Worm (Caenorhabditis elegans): ENCODE measurements around the gene C41H7.9.

DNA sequence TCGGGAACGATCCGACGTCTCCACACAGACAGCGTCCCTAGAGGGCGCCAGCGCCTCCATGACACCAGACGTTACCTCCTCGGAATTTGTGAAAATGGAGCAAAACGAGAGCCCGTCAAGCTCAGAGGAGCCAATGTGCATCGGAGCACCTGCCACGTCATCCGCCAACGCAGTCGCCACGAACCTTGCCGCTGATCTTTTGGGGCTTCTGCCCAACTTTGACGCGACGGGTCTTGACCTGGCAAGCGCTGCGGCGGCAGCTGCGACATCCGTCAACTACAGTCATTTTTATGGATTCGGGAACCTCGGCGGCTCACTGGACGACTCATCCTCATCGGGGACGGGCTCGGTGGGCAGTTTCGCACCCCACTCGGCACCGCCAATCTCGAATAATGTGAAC, 26.6 kb downstream of the C41H7.9 start:
- TF ChIP-seq mdl-1 (tag; optimal IDR thresholded peaks at IDR 0.05) (no peak), egl-27 (tag; optimal IDR thresholded peaks at IDR 0.05) (no peak), lir-3 (tag; optimal IDR thresholded peaks at IDR 0.05) (no peak), ztf-11 (tag; optimal IDR thresholded peaks at IDR 0.05) (no peak), ceh-44 (GFP tag; IDR thresholded peaks at IDR 0.05) (no peak)

Measured in whole organism, L4 larva.